Fruit fly (Drosophila melanogaster): ENCODE results near the gene CG9519.

Gene CG9519

dm6 chrX:14825922-14826617 lies 30.1 kb downstream of the CG9519 start, which contains the start of gene rut (continued):
- TF ChIP-seq HLH3B (GFP tag; IDR thresholded peaks at IDR 0.05), result no peak; the same call in 1 of the 2 replicates
- no peak for TF ChIP-seq CG17912 (GFP tag; optimal IDR thresholded peaks at IDR 0.05)
- TF ChIP-seq Xbp1 (GFP tag; optimal IDR thresholded peaks at IDR 0.05), result no peak
- no peak for TF ChIP-seq CG17359 (tag; optimal IDR thresholded peaks at IDR 0.05)
- peak; percentile 78 for TF ChIP-seq gro (GFP tag; optimal IDR thresholded peaks at IDR 0.05)
- no peak for TF ChIP-seq Usf (GFP tag; optimal IDR thresholded peaks at IDR 0.05)
- TF ChIP-seq CG14667 (GFP tag; IDR thresholded peaks at IDR 0.05), result no peak
- TF ChIP-seq CG3847 (GFP tag; IDR thresholded peaks at IDR 0.05), result peak; percentile 27; the same call in 1 of the 2 replicates
- no peak for TF ChIP-seq her (GFP tag; optimal IDR thresholded peaks at IDR 0.05)
- TF ChIP-seq CG7372 (GFP tag; IDR thresholded peaks at IDR 0.05), result no peak
- TF ChIP-seq Fer3 (tag; optimal IDR thresholded peaks at IDR 0.05), result no peak
- TF ChIP-seq ci (GFP tag; IDR thresholded peaks at IDR 0.05), result peak; percentile 75; the same call in 2 of the 3 replicates
- TF ChIP-seq Antp (GFP tag; optimal IDR thresholded peaks at IDR 0.05), result peak; percentile 34
- no peak for TF ChIP-seq sim (GFP tag; IDR thresholded peaks at IDR 0.05)
- no peak for TF ChIP-seq CG3726 (GFP tag; IDR thresholded peaks at IDR 0.05)
- TF ChIP-seq Tbp (GFP tag; optimal IDR thresholded peaks at IDR 0.05), result no peak
- TF ChIP-seq corto (GFP tag; optimal IDR thresholded peaks at IDR 0.05), result no peak
- TF ChIP-seq Gug (GFP tag; IDR thresholded peaks at IDR 0.05), result no peak; the same call in 3 of the 4 replicates
- no peak for TF ChIP-seq fu2 (GFP tag; optimal IDR thresholded peaks at IDR 0.05)
- no peak for TF ChIP-seq Eip74EF (GFP tag; optimal IDR thresholded peaks at IDR 0.05)
- TF ChIP-seq Abd-B (GFP tag; optimal IDR thresholded peaks at IDR 0.05), result no peak
- peak; percentile 67 for TF ChIP-seq Myb (GFP tag; optimal IDR thresholded peaks at IDR 0.05)
- no peak for TF ChIP-seq CG11504 (tag; optimal IDR thresholded peaks at IDR 0.05)
- peak; percentile 63 for TF ChIP-seq Dref (GFP tag; IDR thresholded peaks at IDR 0.05)
- TF ChIP-seq CG17829 (tag; optimal IDR thresholded peaks at IDR 0.05), result peak; percentile 3
- TF ChIP-seq Bgb (GFP tag; IDR thresholded peaks at IDR 0.05; ENCODE audit: partially characterized antibody), result peak; percentile 98
- no peak for TF ChIP-seq shn (GFP tag; optimal IDR thresholded peaks at IDR 0.05)
- TF ChIP-seq Doc3 (GFP tag; IDR thresholded peaks at IDR 0.05; ENCODE audit: partially characterized antibody), result peak; percentile 90
- TF ChIP-seq cg (GFP tag; optimal IDR thresholded peaks at IDR 0.05), result no peak
- TF ChIP-seq btn (GFP tag; optimal IDR thresholded peaks at IDR 0.05), result no peak
- no peak for TF ChIP-seq CG10565 (GFP tag; optimal IDR thresholded peaks at IDR 0.05)
- no peak for TF ChIP-seq klu (GFP tag; IDR thresholded peaks at IDR 0.05)
- no peak for TF ChIP-seq Mes4 (GFP tag; optimal IDR thresholded peaks at IDR 0.05)
- no peak for TF ChIP-seq hkb (optimal IDR thresholded peaks at IDR 0.05)
- TF ChIP-seq hkb (GFP tag; IDR thresholded peaks at IDR 0.05), result peak; percentile 22; the same call in 1 of the 2 replicates
- no peak for TF ChIP-seq CG12104 (GFP tag; optimal IDR thresholded peaks at IDR 0.05)
- TF ChIP-seq twi (tag; optimal IDR thresholded peaks at IDR 0.05), result no peak
- TF ChIP-seq CG9932 (GFP tag; IDR thresholded peaks at IDR 0.05), result peak; percentile 78
- TF ChIP-seq Six4 (GFP tag; optimal IDR thresholded peaks at IDR 0.05), result no peak
- TF ChIP-seq Neu2 (GFP tag; optimal IDR thresholded peaks at IDR 0.05; ENCODE audit: borderline replicate concordance), result no peak
- TF ChIP-seq Opbp (GFP tag; IDR thresholded peaks at IDR 0.05; ENCODE audit: partially characterized antibody), result peak; percentile 95
- no peak for TF ChIP-seq Elba2 (GFP tag; optimal IDR thresholded peaks at IDR 0.05)
- no peak for TF ChIP-seq CG4424 (GFP tag; optimal IDR thresholded peaks at IDR 0.05)
- TF ChIP-seq ap (GFP tag; IDR thresholded peaks at IDR 0.05), result no peak
- TF ChIP-seq seq (GFP tag; IDR thresholded peaks at IDR 0.05), result 0 out of 2 replicates have a peak, but pooled peaks have one; percentile 6
- TF ChIP-seq dati (GFP tag; IDR thresholded peaks at IDR 0.05), result no peak
- TF ChIP-seq maf-S (GFP tag; optimal IDR thresholded peaks at IDR 0.05), result no peak
- peak; percentile 93 for TF ChIP-seq mld (GFP tag; IDR thresholded peaks at IDR 0.05; ENCODE audit: partially characterized antibody)
- TF ChIP-seq gcm2 (GFP tag; optimal IDR thresholded peaks at IDR 0.05), result no peak
- no peak for TF ChIP-seq CG12942 (GFP tag; optimal IDR thresholded peaks at IDR 0.05)
- peak in 1 of 2 experiments; percentile 27 for TF ChIP-seq bsh (GFP tag; optimal IDR thresholded peaks at IDR 0.05)

All from whole organism, embryonic.